Worm (Caenorhabditis elegans) whole organism, late embryonic: Measurements from ENCODE around the gene tax-6.

Experiments used
- K02D7.2 ChIP-seq: sonication (generic microtip); optimal IDR thresholded peaks from 2 replicates; lab custom pipeline; 2017; ENCODE audit warnings: mild to moderate bottlenecking, missing genetic modification characterization, missing compliant biosample characterization
- ahr-1 ChIP-seq: sonication (generic microtip); optimal IDR thresholded peaks from 2 replicates; lab custom pipeline; 2016; ENCODE audit warnings: missing genetic modification characterization, missing compliant biosample characterization
- elt-2 ChIP-seq: sonication (generic microtip); optimal IDR thresholded peaks from 2 replicates; lab custom pipeline; 2016; ENCODE audit warnings: missing genetic modification reagents, missing genetic modification characterization, missing compliant biosample characterization
- ets-4 ChIP-seq: sonication (generic microtip); optimal IDR thresholded peaks from 2 replicates; lab custom pipeline; 2016; ENCODE audit warnings: missing genetic modification characterization, missing compliant biosample characterization
- sox-4 ChIP-seq: sonication (generic microtip); optimal IDR thresholded peaks from 2 replicates; lab custom pipeline; 2017; ENCODE audit warnings: mild to moderate bottlenecking, missing genetic modification characterization, inconsistent platforms, missing compliant biosample characterization
- syd-9 ChIP-seq: sonication (generic microtip); optimal IDR thresholded peaks from 2 replicates; lab custom pipeline; 2016; ENCODE audit warnings: mild to moderate bottlenecking, missing genetic modification characterization, moderate library complexity, missing compliant biosample characterization
- tbx-7 ChIP-seq: sonication (generic microtip); optimal IDR thresholded peaks from 2 replicates; lab custom pipeline; 2016; ENCODE audit warnings: missing genotype, missing genetic modification characterization, missing compliant biosample characterization
- unc-86 ChIP-seq: sonication (generic microtip); optimal IDR thresholded peaks from 2 replicates; lab custom pipeline; 2016; ENCODE audit warnings: missing genetic modification characterization, missing compliant biosample characterization

ce11 chrIV:10521106-10521505 is 19.7 kb upstream of the tax-6 start, which contains the start of gene cal-4:
- TF ChIP-seq syd-9 (tag; lab: Kevin White, UChicago) = no peak
- no peak for TF ChIP-seq unc-86 (tag; lab: Kevin White, UChicago)
- no peak for TF ChIP-seq sox-4 (tag; lab: Kevin White, UChicago)
- TF ChIP-seq ahr-1 (tag; lab: Kevin White, UChicago) = no peak
- no peak for TF ChIP-seq ets-4 (tag; lab: Kevin White, UChicago)
- no peak for TF ChIP-seq tbx-7 (tag; lab: Kevin White, UChicago)
- TF ChIP-seq K02D7.2 (tag; lab: Kevin White, UChicago) = no peak
- TF ChIP-seq elt-2 (tag; lab: Kevin White, UChicago) = no peak
